Fruit fly (Drosophila melanogaster): ENCODE results near the gene CG9518.
A peak's percentile ranks its signal among the peaks of the same experiment; 100 is the strongest.

CG9518 gene

dm6 chrX:14905499-14906044 is 34.6 kb upstream of the CG9518 start, which contains the start of gene CG9512:
Gene CG9512 (minus strand): TSS chrX:14905549.
- TF ChIP-seq CG4496 (GFP tag; IDR thresholded peaks at IDR 0.05) (no peak), CG17806 (tag; optimal IDR thresholded peaks at IDR 0.05) (no peak), rn (GFP tag; IDR thresholded peaks at IDR 0.05) (no peak)

- TF ChIP-seq CG12605 (GFP tag; IDR thresholded peaks at IDR 0.05): no peak
- TF ChIP-seq Pif1B (GFP tag; optimal IDR thresholded peaks at IDR 0.05): no peak
- TF ChIP-seq D1 (tag; optimal IDR thresholded peaks at IDR 0.05): no peak
- no peak for TF ChIP-seq CG17806 (tag; optimal IDR thresholded peaks at IDR 0.05)
- peak; percentile 16 for TF ChIP-seq Pif1A (GFP tag; optimal IDR thresholded peaks at IDR 0.05)
- TF ChIP-seq Ets98B (GFP tag; IDR thresholded peaks at IDR 0.05): no peak
- 0 out of 2 replicates have a peak, but pooled peaks have one; percentile 51 for TF ChIP-seq CG32121 (GFP tag; IDR thresholded peaks at IDR 0.05)
- peak; percentile 3 for TF ChIP-seq Snoo (tag; optimal IDR thresholded peaks at IDR 0.05)
- TF ChIP-seq CG34367 (tag; optimal IDR thresholded peaks at IDR 0.05): no peak
- no peak for TF ChIP-seq EcR (GFP tag; optimal IDR thresholded peaks at IDR 0.05)
- TF ChIP-seq CG8159 (tag; optimal IDR thresholded peaks at IDR 0.05): peak; percentile 26
- TF ChIP-seq CG10348 (GFP tag; IDR thresholded peaks at IDR 0.05): no peak
- peak; percentile 20 for TF ChIP-seq CG14655 (GFP tag; optimal IDR thresholded peaks at IDR 0.05)
- no peak for TF ChIP-seq rn (GFP tag; IDR thresholded peaks at IDR 0.05)
- TF ChIP-seq CG9948 (tag; optimal IDR thresholded peaks at IDR 0.05): no peak
- TF ChIP-seq CG4496 (GFP tag; IDR thresholded peaks at IDR 0.05): 0 out of 3 replicates have a peak, but pooled peaks have one; percentile 9
- peak; percentile 35 for TF ChIP-seq CG8301 (tag; optimal IDR thresholded peaks at IDR 0.05)
- no peak for TF ChIP-seq CG15710 (tag; optimal IDR thresholded peaks at IDR 0.05)
Observed at dm6 chrX:14897592-14897991, 26.6 kb upstream of the CG9518 start.

dm6 chrX:14896791-14897190 is 25.8 kb upstream of the CG9518 start, which contains the start of gene CG9514:
Gene CG9514 (minus strand): TSS chrX:14896891.
- TF ChIP-seq CG10348 (GFP tag; IDR thresholded peaks at IDR 0.05): no peak

- TF ChIP-seq CG32121 (GFP tag; IDR thresholded peaks at IDR 0.05) (peak; percentile 41; the same call in 1 of the 2 replicates), rn (GFP tag; IDR thresholded peaks at IDR 0.05) (no peak), CG4496 (GFP tag; IDR thresholded peaks at IDR 0.05) (0 out of 3 replicates have a peak, but pooled peaks have one; percentile 19), CG8301 (tag; optimal IDR thresholded peaks at IDR 0.05) (peak; percentile 10), fd96Ca (GFP tag; IDR thresholded peaks at IDR 0.05) (no peak), CG14655 (GFP tag; optimal IDR thresholded peaks at IDR 0.05) (no peak), Pif1B (GFP tag; optimal IDR thresholded peaks at IDR 0.05) (no peak)
Observed at dm6 chrX:14896310-14896709, 25.3 kb upstream of the CG9518 start.

- TF ChIP-seq CG17806 (tag; optimal IDR thresholded peaks at IDR 0.05) (no peak), CG13204 (GFP tag; optimal IDR thresholded peaks at IDR 0.05) (no peak), CG14655 (GFP tag; optimal IDR thresholded peaks at IDR 0.05) (no peak), Snoo (tag; optimal IDR thresholded peaks at IDR 0.05) (no peak), CG8159 (tag; optimal IDR thresholded peaks at IDR 0.05) (no peak), CG32121 (GFP tag; IDR thresholded peaks at IDR 0.05) (no peak), rn (GFP tag; IDR thresholded peaks at IDR 0.05) (no peak), Pif1B (GFP tag; optimal IDR thresholded peaks at IDR 0.05) (no peak)
Observed at dm6 chrX:14893872-14894271, 22.9 kb upstream of the CG9518 start.

- peak; percentile 42 for TF ChIP-seq CG8159 (tag; optimal IDR thresholded peaks at IDR 0.05)
- TF ChIP-seq D1 (tag; optimal IDR thresholded peaks at IDR 0.05): no peak
- no peak for TF ChIP-seq Snoo (tag; optimal IDR thresholded peaks at IDR 0.05)
- TF ChIP-seq rn (GFP tag; IDR thresholded peaks at IDR 0.05): 0 out of 2 replicates have a peak, but pooled peaks have one; percentile 19
- TF ChIP-seq CG15710 (tag; optimal IDR thresholded peaks at IDR 0.05): no peak
- no peak for TF ChIP-seq CG9948 (tag; optimal IDR thresholded peaks at IDR 0.05)
- peak; percentile 29 for TF ChIP-seq CG8301 (tag; optimal IDR thresholded peaks at IDR 0.05)
- TF ChIP-seq Ets98B (GFP tag; IDR thresholded peaks at IDR 0.05): peak; percentile 16; the same call in 1 of the 2 replicates
- 0 out of 2 replicates have a peak, but pooled peaks have one; percentile 20 for TF ChIP-seq CG32121 (GFP tag; IDR thresholded peaks at IDR 0.05)
- no peak for TF ChIP-seq Pif1B (GFP tag; optimal IDR thresholded peaks at IDR 0.05)
- TF ChIP-seq CG12605 (GFP tag; IDR thresholded peaks at IDR 0.05): no peak
- TF ChIP-seq CG14655 (GFP tag; optimal IDR thresholded peaks at IDR 0.05): peak; percentile 8
- TF ChIP-seq CG10348 (GFP tag; IDR thresholded peaks at IDR 0.05): no peak
- TF ChIP-seq CG13204 (GFP tag; optimal IDR thresholded peaks at IDR 0.05): no peak
- no peak for TF ChIP-seq CG17806 (tag; optimal IDR thresholded peaks at IDR 0.05)
- no peak for TF ChIP-seq CG34367 (tag; optimal IDR thresholded peaks at IDR 0.05)
- no peak for TF ChIP-seq EcR (GFP tag; optimal IDR thresholded peaks at IDR 0.05)
- TF ChIP-seq CG4496 (GFP tag; IDR thresholded peaks at IDR 0.05): peak; percentile 56; the same call in 2 of the 3 replicates
- TF ChIP-seq gl (tag; optimal IDR thresholded peaks at IDR 0.05): no peak
- peak; percentile 16 for TF ChIP-seq Pif1A (GFP tag; optimal IDR thresholded peaks at IDR 0.05)
- TF ChIP-seq fd96Ca (GFP tag; IDR thresholded peaks at IDR 0.05): no peak
Observed at dm6 chrX:14892303-14892702, 21.3 kb upstream of the CG9518 start.

dm6 chrX:14885554-14885953 is 14.6 kb upstream of the CG9518 start:
- no peak for TF ChIP-seq CG10348 (GFP tag; IDR thresholded peaks at IDR 0.05)
